Fruit fly (Drosophila melanogaster) whole organism, prepupa: ENCODE measurements around the gene Polr1D.

Source experiments
- Blimp-1 ChIP-seq: fragments of 200-800 bp; sonication (Bioruptor generic); optimal IDR thresholded peaks from 3 replicates; lab custom pipeline; 2017; ENCODE audit warnings: missing biosample characterization, missing genetic modification characterization, mild to moderate bottlenecking, moderate library complexity, missing genetic modification reagents
- CG10669 ChIP-seq: fragments of 200-800 bp; sonication (Bioruptor generic); optimal IDR thresholded peaks from 3 replicates; lab custom pipeline; 2018; ENCODE audit warnings: missing biosample characterization, mild to moderate bottlenecking, missing genetic modification characterization, moderate library complexity
- CG11762 ChIP-seq: fragments of 200-800 bp; sonication (Bioruptor generic); optimal IDR thresholded peaks from 3 replicates; lab custom pipeline; 2016; ENCODE audit warnings: missing biosample characterization, missing genetic modification characterization; ENCODE audit not compliant: insufficient read depth
- CG11902 ChIP-seq: fragments of 200-800 bp; sonication (Bioruptor generic); optimal IDR thresholded peaks from 3 replicates; lab custom pipeline; 2016; ENCODE audit warnings: missing biosample characterization, missing genetic modification characterization
- CG16779 ChIP-seq: fragments of 200-800 bp; sonication (Bioruptor generic); optimal IDR thresholded peaks from 3 replicates; lab custom pipeline; 2017; ENCODE audit warnings: missing biosample characterization, mild to moderate bottlenecking, missing genetic modification characterization
- CG3032 ChIP-seq: fragments of 200-800 bp; optimal IDR thresholded peaks from 2 replicates; lab custom pipeline; 2019; ENCODE audit warnings: missing biosample characterization, mild to moderate bottlenecking, missing genetic modification characterization, moderate library complexity
- CG31627 ChIP-seq: fragments of 200-800 bp; sonication (Bioruptor generic); optimal IDR thresholded peaks from 3 replicates; lab custom pipeline; 2016; ENCODE audit warnings: missing biosample characterization, missing genetic modification characterization
- CG32006 ChIP-seq: fragments of 200-800 bp; sonication (Bioruptor generic); optimal IDR thresholded peaks from 3 replicates; lab custom pipeline; 2017; ENCODE audit warnings: missing biosample characterization, mild to moderate bottlenecking, missing genetic modification characterization
- CG34406 ChIP-seq: fragments of 200-800 bp; sonication (Bioruptor generic); optimal IDR thresholded peaks from 3 replicates; lab custom pipeline; 2016; ENCODE audit warnings: missing biosample characterization, missing genetic modification characterization
- CG6163 ChIP-seq: fragments of 200-800 bp; sonication (Bioruptor generic); IDR thresholded peaks from 3 replicates; pipeline ENCODE4 v1.3.6; 2022; ENCODE audit warnings: missing biosample characterization, missing genetic modification characterization
- CG6276 ChIP-seq: fragments of 200-800 bp; sonication (Bioruptor generic); optimal IDR thresholded peaks from 2 replicates; lab custom pipeline; 2017; ENCODE audit warnings: missing biosample characterization, mild to moderate bottlenecking, missing genetic modification characterization
- CG6792 ChIP-seq: fragments of 200-800 bp; sonication (Bioruptor generic); optimal IDR thresholded peaks from 3 replicates; lab custom pipeline; 2016; ENCODE audit warnings: missing biosample characterization, missing genetic modification characterization
- CG6808 ChIP-seq: fragments of 200-800 bp; sonication (Bioruptor generic); optimal IDR thresholded peaks from 3 replicates; lab custom pipeline; 2017; ENCODE audit warnings: missing biosample characterization, missing genetic modification characterization, mild to moderate bottlenecking, moderate library complexity, missing genetic modification reagents
- CG6854 ChIP-seq: fragments of 200-800 bp; sonication (Bioruptor generic); optimal IDR thresholded peaks from 2 replicates; lab custom pipeline; 2017; ENCODE audit warnings: missing biosample characterization, mild to moderate bottlenecking, missing genetic modification characterization
- CG7368 ChIP-seq: fragments of 200-800 bp; sonication (Bioruptor generic); optimal IDR thresholded peaks from 3 replicates; lab custom pipeline; 2016; ENCODE audit warnings: missing biosample characterization, missing genetic modification characterization
- CG8119 ChIP-seq: fragments of 200-800 bp; sonication (Bioruptor generic); IDR thresholded peaks from 3 replicates; pipeline ENCODE4 v1.3.6; 2022; ENCODE audit warnings: missing biosample characterization, missing genetic modification characterization
- CG8319 ChIP-seq: fragments of 200-800 bp; sonication (Bioruptor generic); optimal IDR thresholded peaks from 3 replicates; lab custom pipeline; 2016; ENCODE audit warnings: missing biosample characterization, missing genetic modification characterization
- Eip75B ChIP-seq: fragments of 200-800 bp; sonication (Bioruptor generic); optimal IDR thresholded peaks from 3 replicates; lab custom pipeline; 2016; ENCODE audit warnings: missing biosample characterization, missing genetic modification characterization
- Eip78C ChIP-seq: fragments of 200-800 bp; sonication (Bioruptor generic); peaks from one replicate; lab custom pipeline; 2016; ENCODE audit warnings: missing biosample characterization, missing genetic modification characterization
- Eip93F ChIP-seq: fragments of 200-800 bp; sonication (Bioruptor generic); optimal IDR thresholded peaks from 2 replicates; lab custom pipeline; 2016; ENCODE audit warnings: missing biosample characterization, mild to moderate bottlenecking, missing genetic modification characterization
- Ets21C ChIP-seq: fragments of 200-800 bp; sonication (Bioruptor generic); optimal IDR thresholded peaks from 3 replicates; lab custom pipeline; 2016; ENCODE audit warnings: missing biosample characterization, missing genetic modification characterization
- Met ChIP-seq: fragments of 200-800 bp; sonication (Bioruptor generic); optimal IDR thresholded peaks from 3 replicates; lab custom pipeline; 2016; ENCODE audit warnings: missing biosample characterization, missing genetic modification characterization
- Sox102F ChIP-seq: fragments of 200-800 bp; sonication (Bioruptor generic); optimal IDR thresholded peaks from 2 replicates; lab custom pipeline; 2016; ENCODE audit warnings: missing biosample characterization, mild to moderate bottlenecking, missing genetic modification characterization
- Sox15 ChIP-seq: fragments of 200-800 bp; sonication (Bioruptor generic); optimal IDR thresholded peaks from 3 replicates; lab custom pipeline; 2016; ENCODE audit warnings: missing biosample characterization, missing genetic modification characterization
- acj6 ChIP-seq: fragments of 200-800 bp; sonication (Bioruptor generic); optimal IDR thresholded peaks from 3 replicates; lab custom pipeline; 2016; ENCODE audit warnings: missing biosample characterization, missing genetic modification characterization
- cyc ChIP-seq: fragments of 200-800 bp; sonication (Bioruptor generic); optimal IDR thresholded peaks from 3 replicates; lab custom pipeline; 2016; ENCODE audit warnings: missing biosample characterization, missing genetic modification characterization
- dac ChIP-seq: fragments of 200-800 bp; sonication (Bioruptor generic); optimal IDR thresholded peaks from 2 replicates; lab custom pipeline; 2017; ENCODE audit warnings: missing biosample characterization, mild to moderate bottlenecking, missing genetic modification characterization
- dsx ChIP-seq: fragments of 200-800 bp; optimal IDR thresholded peaks from 3 replicates; lab custom pipeline; 2019; ENCODE audit warnings: missing biosample characterization, mild to moderate bottlenecking, missing genetic modification characterization, moderate library complexity; ENCODE audit not compliant: poor library complexity, severe bottlenecking
- eg ChIP-seq: fragments of 200-800 bp; sonication (Bioruptor generic); IDR thresholded peaks from 3 replicates; pipeline ENCODE4 v1.3.6; 2022; ENCODE audit warnings: missing biosample characterization, missing genetic modification characterization
- esn ChIP-seq: fragments of 200-800 bp; sonication (Bioruptor generic); optimal IDR thresholded peaks from 2 replicates; lab custom pipeline; 2016; ENCODE audit warnings: missing biosample characterization, mild to moderate bottlenecking, missing genetic modification characterization, moderate library complexity
- fd59A ChIP-seq: fragments of 200-800 bp; sonication (Bioruptor generic); optimal IDR thresholded peaks from 2 replicates; lab custom pipeline; 2017; ENCODE audit warnings: missing biosample characterization, mild to moderate bottlenecking, missing genetic modification characterization, missing genetic modification reagents
- fkh ChIP-seq: fragments of 200-800 bp; sonication (Bioruptor generic); optimal IDR thresholded peaks from 3 replicates; lab custom pipeline; 2017; ENCODE audit warnings: missing biosample characterization, mild to moderate bottlenecking, missing genetic modification characterization, moderate library complexity
- lz ChIP-seq: fragments of 200-800 bp; sonication (Bioruptor generic); optimal IDR thresholded peaks from 3 replicates; lab custom pipeline; 2016; ENCODE audit warnings: missing biosample characterization, missing genetic modification characterization
- salr ChIP-seq, 2 experiments: fragments of 200-800 bp; sonication (Bioruptor generic); optimal IDR thresholded peaks; 3 replicates each; lab custom pipeline; 2016 to 2018; ENCODE audit warnings: missing biosample characterization in 2 of 2, missing genetic modification characterization in 2 of 2, mild to moderate bottlenecking in 1 of 2
- spab ChIP-seq: fragments of 200-800 bp; sonication (Bioruptor generic); optimal IDR thresholded peaks from 2 replicates; lab custom pipeline; 2017; ENCODE audit warnings: missing biosample characterization, mild to moderate bottlenecking, missing genetic modification characterization, missing genetic modification reagents
- ss ChIP-seq, 2 experiments: fragments of 200-800 bp; sonication (Bioruptor generic); optimal IDR thresholded peaks; 2 replicates in 1 of 2; 3 replicates in 1 of 2; lab custom pipeline; 2017 to 2018; ENCODE audit warnings: mild to moderate bottlenecking in 2 of 2, missing biosample characterization in 2 of 2, missing genetic modification characterization in 2 of 2, moderate library complexity in 1 of 2
- svp ChIP-seq: fragments of 200-800 bp; sonication (Bioruptor generic); peaks from one replicate; lab custom pipeline; 2016; ENCODE audit warnings: missing biosample characterization, missing genetic modification characterization

The Polr1D gene

dm6 chr2L:19140984-19141262 is 5.9 kb upstream of the Polr1D start (continued):
- TF ChIP-seq CG3032 (tag; lab: Kevin White, UChicago) = no peak
- TF ChIP-seq eg (GFP tag; lab: Robert Waterston, UW) = peak; percentile 45; the same call in 2 of the 3 replicates
- TF ChIP-seq Sox102F (GFP tag; lab: Kevin White, UChicago) = peak; percentile 35
- TF ChIP-seq salr (GFP tag; optimal IDR thresholded peaks at IDR 0.05; lab: Kevin White, UChicago) = no peak
- peak; percentile 66 for TF ChIP-seq CG32006 (GFP tag; lab: Kevin White, UChicago)
- TF ChIP-seq Sox15 (GFP tag; lab: Kevin White, UChicago) = no peak
- no peak for TF ChIP-seq CG16779 (tag; lab: Kevin White, UChicago)
- no peak for TF ChIP-seq CG6854 (GFP tag; lab: Kevin White, UChicago)
- TF ChIP-seq CG6792 = no peak
- peak; percentile 48 for TF ChIP-seq acj6 (GFP tag; lab: Kevin White, UChicago)
- no peak for TF ChIP-seq Blimp-1 (GFP tag; lab: Kevin White, UChicago)
- TF ChIP-seq CG7368 = no peak
- TF ChIP-seq CG6276 (GFP tag; lab: Kevin White, UChicago) = peak; percentile 45
- peak; percentile 13 for TF ChIP-seq CG34406 (GFP tag; lab: Kevin White, UChicago)
- TF ChIP-seq fd59A = peak; percentile 7
- TF ChIP-seq fkh (GFP tag; lab: Kevin White, UChicago) = no peak
- TF ChIP-seq CG6163 (GFP tag; lab: Robert Waterston, UW) = peak; percentile 60
- no peak for TF ChIP-seq dac
- peak; percentile 42 for TF ChIP-seq Ets21C (GFP tag; lab: Kevin White, UChicago)

- TF ChIP-seq Eip78C (GFP tag; lab: Kevin White, UChicago) = peak; percentile 57
- peak; percentile 57 for TF ChIP-seq Met
- peak; percentile 17 for TF ChIP-seq CG31627 (GFP tag; lab: Kevin White, UChicago)
- peak; percentile 51 for TF ChIP-seq dsx (GFP tag; lab: Kevin White, UChicago)
- no peak for TF ChIP-seq CG32006 (GFP tag; lab: Kevin White, UChicago)
- TF ChIP-seq Eip75B (GFP tag; lab: Kevin White, UChicago) = peak; percentile 61
- peak; percentile 27 for TF ChIP-seq spab (GFP tag; lab: Kevin White, UChicago)
- TF ChIP-seq CG10669 = peak; percentile 45
- TF ChIP-seq cyc (GFP tag; lab: Kevin White, UChicago) = no peak
- TF ChIP-seq CG6808 (GFP tag; lab: Kevin White, UChicago) = peak; percentile 17
- TF ChIP-seq CG6163 (GFP tag; lab: Robert Waterston, UW) = peak; percentile 31; the same call in 1 of the 3 replicates
- TF ChIP-seq acj6 (GFP tag; lab: Kevin White, UChicago) = no peak
- TF ChIP-seq CG3032 (tag; lab: Kevin White, UChicago) = peak; percentile 25
- TF ChIP-seq fkh (GFP tag; lab: Kevin White, UChicago) = peak; percentile 85
- TF ChIP-seq CG7368 = peak; percentile 54
- no peak for TF ChIP-seq Eip93F
- TF ChIP-seq Blimp-1 (GFP tag; lab: Kevin White, UChicago) = no peak
- TF ChIP-seq CG6854 (GFP tag; lab: Kevin White, UChicago) = peak; percentile 49
- TF ChIP-seq CG11762 (GFP tag; lab: Kevin White, UChicago) = peak; percentile 20
- peak; percentile 61 for TF ChIP-seq svp
These were observed 5.4 kb upstream of the Polr1D start for dm6 chr2L:19140257-19140983.

dm6 chr2L:19139751-19140150 is 4.7 kb upstream of the Polr1D start:
- TF ChIP-seq esn (GFP tag; lab: Kevin White, UChicago) (no peak), CG6792 (no peak), ss (GFP tag; optimal IDR thresholded peaks at IDR 0.05; lab: Kevin White, UChicago) (no peak), svp (no peak), Eip78C (GFP tag; lab: Kevin White, UChicago) (no peak), CG7368 (no peak), CG16779 (tag; lab: Kevin White, UChicago) (no peak), Blimp-1 (GFP tag; lab: Kevin White, UChicago) (no peak), CG11902 (GFP tag; lab: Kevin White, UChicago) (no peak), CG8119 (GFP tag; lab: Robert Waterston, UW) (no peak), dac (no peak), Eip93F (no peak), CG8319 (GFP tag; lab: Kevin White, UChicago) (no peak), lz (no peak)
